Fruit fly (Drosophila melanogaster): Measurements from ENCODE around the gene CG12289.

DNA sequence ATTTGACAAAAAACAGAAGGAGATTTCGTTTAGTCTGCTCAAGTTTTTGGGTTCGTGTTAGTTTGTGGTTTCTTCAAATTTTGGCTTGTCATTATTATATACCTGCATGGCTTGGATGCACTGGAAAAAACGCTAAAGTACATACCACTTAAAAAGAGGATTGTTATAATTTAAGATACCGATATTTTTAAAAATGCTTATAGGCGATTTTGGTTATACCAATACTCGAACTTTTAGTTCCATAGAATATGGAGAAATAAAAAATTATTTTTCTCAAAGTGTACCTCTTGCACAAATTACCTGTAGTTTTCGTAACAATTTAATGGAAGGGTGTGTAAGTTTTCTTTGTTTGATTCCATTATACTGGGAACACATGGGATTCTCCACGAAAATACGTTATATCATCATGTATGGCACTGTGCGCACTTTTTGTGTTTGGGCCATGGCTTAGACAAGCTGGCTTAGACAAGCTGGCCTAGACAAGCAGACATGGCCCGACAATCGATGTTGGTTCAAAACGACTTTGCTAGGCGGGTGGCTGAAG, 7.2 kb upstream of the CG12289 start, which contains the start of gene Fum3:
- TF ChIP-seq CG11902 (GFP tag; optimal IDR thresholded peaks at IDR 0.05): no peak
- TF ChIP-seq CG3919 (GFP tag; optimal IDR thresholded peaks at IDR 0.05): no peak
- no peak for TF ChIP-seq CG10669 (GFP tag; optimal IDR thresholded peaks at IDR 0.05)
- TF ChIP-seq svp (GFP tag): peak; percentile 48
- no peak for TF ChIP-seq achi (GFP tag; optimal IDR thresholded peaks at IDR 0.05)
- TF ChIP-seq CG4318 (GFP tag; optimal IDR thresholded peaks at IDR 0.05): no peak
- TF ChIP-seq Ets21C (GFP tag; optimal IDR thresholded peaks at IDR 0.05): no peak

All from whole organism, prepupa.